Worm (Caenorhabditis elegans): ENCODE data around the gene Y41D4A.3.
"Not testable (repeated sequence)": the region's sequence is repeated elsewhere in the genome, so short reads cannot be mapped to it uniquely, and the experiment has no call there.

Gene Y41D4A.3

DNA sequence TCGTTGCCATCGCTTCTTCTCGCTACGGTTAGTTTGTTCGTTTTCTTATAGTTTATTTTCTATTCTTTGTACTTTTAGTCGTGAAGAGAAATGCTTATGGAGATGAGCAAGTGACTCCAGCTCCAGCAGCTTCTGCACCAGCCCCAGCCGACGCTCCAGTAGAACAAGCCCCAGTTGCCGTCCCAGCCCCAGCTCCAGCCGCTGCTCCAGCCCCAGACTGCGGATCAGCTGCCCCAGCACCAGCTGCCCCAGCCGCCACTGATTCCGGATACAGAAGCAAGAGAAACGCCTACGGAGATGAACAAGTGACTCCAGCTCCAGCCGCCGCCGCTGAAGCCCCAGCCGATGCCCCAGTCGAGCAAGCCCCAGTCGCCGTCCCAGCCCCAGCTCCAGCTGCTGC is 32.7 kb upstream of the Y41D4A.3 start:
- peak; percentile 48; the same call in 1 of the 2 replicates for TF ChIP-seq zfp-3 (GFP tag; conservative IDR thresholded peaks at IDR 0.05)
- peak; percentile 22; the same call in 1 of the 2 replicates for TF ChIP-seq ctbp-1 (GFP tag; IDR thresholded peaks at IDR 0.05)
- 0 out of 2 replicates have a peak, but pooled peaks have one; percentile 37 for TF ChIP-seq ZK337.2 (GFP tag; IDR thresholded peaks at IDR 0.05)
- TF ChIP-seq tra-1 (GFP tag; IDR thresholded peaks at IDR 0.05): 0 out of 2 replicates have a peak, but pooled peaks have one; percentile 16
- peak; percentile 96 for TF ChIP-seq set-16 (GFP tag; IDR thresholded peaks at IDR 0.05)
- 0 out of 2 replicates have a peak, but pooled peaks have one; percentile 42 for TF ChIP-seq hmg-1.1 (GFP tag; IDR thresholded peaks at IDR 0.05)
- TF ChIP-seq dmd-9 (GFP tag; IDR thresholded peaks at IDR 0.05): 0 out of 2 replicates have a peak, but pooled peaks have one; percentile 22
- TF ChIP-seq lim-7 (GFP tag; IDR thresholded peaks at IDR 0.05): 0 out of 2 replicates have a peak, but pooled peaks have one; percentile 12
- 0 out of 2 replicates have a peak, but pooled peaks have one; percentile 21 for TF ChIP-seq dmd-8 (GFP tag; IDR thresholded peaks at IDR 0.05)
- peak in 1 of 2 experiments; percentile 81; a peak in 2 of 4 replicates for TF ChIP-seq madf-5 (GFP tag; IDR thresholded peaks at IDR 0.05)
- TF ChIP-seq F26F4.8 (GFP tag; conservative IDR thresholded peaks at IDR 0.05): 0 out of 2 replicates have a peak, but pooled peaks have one; percentile 13
- 0 out of 2 replicates have a peak, but pooled peaks have one; percentile 19 for TF ChIP-seq lin-38 (GFP tag; IDR thresholded peaks at IDR 0.05)
- 0 out of 2 replicates have a peak, but pooled peaks have one; percentile 37 for TF ChIP-seq madf-9 (GFP tag; conservative IDR thresholded peaks at IDR 0.05)

- TF ChIP-seq zag-1 (tag; optimal IDR thresholded peaks at IDR 0.05) (no peak), mep-1 (tag; optimal IDR thresholded peaks at IDR 0.05) (no peak), ceh-20 (GFP tag; IDR thresholded peaks at IDR 0.05) (peak; percentile 7; the same call in 1 of the 2 replicates), attf-4 (tag; optimal IDR thresholded peaks at IDR 0.05) (no peak), snpc-4 (tag; optimal IDR thresholded peaks at IDR 0.05) (no peak), hlh-11 (tag; optimal IDR thresholded peaks at IDR 0.05) (no peak), spr-1 (tag; optimal IDR thresholded peaks at IDR 0.05) (no peak), pqm-1 (tag; optimal IDR thresholded peaks at IDR 0.05) (no peak), ztf-7 (tag; optimal IDR thresholded peaks at IDR 0.05) (no peak), ztf-11 (tag; optimal IDR thresholded peaks at IDR 0.05) (no peak), daf-16 (GFP tag; optimal IDR thresholded peaks at IDR 0.05) (no peak), daf-16 (tag; optimal IDR thresholded peaks at IDR 0.05) (no peak), aha-1 (tag) (no peak), nhr-10 (tag; optimal IDR thresholded peaks at IDR 0.05) (no peak), spr-3 (GFP tag; optimal IDR thresholded peaks at IDR 0.05) (no peak), tra-1 (GFP tag; IDR thresholded peaks at IDR 0.05) (peak; percentile 36; the same call in 1 of the 2 replicates), daf-8 (GFP tag; IDR thresholded peaks at IDR 0.05) (no peak), nhr-48 (tag; optimal IDR thresholded peaks at IDR 0.05) (no peak), duxl-1 (tag; optimal IDR thresholded peaks at IDR 0.05; ENCODE audit: poor library complexity) (no peak), sdz-12 (GFP tag; optimal IDR thresholded peaks at IDR 0.05) (no peak), set-16 (GFP tag; IDR thresholded peaks at IDR 0.05) (peak; percentile 96)
These were observed 32.0 kb upstream of the Y41D4A.3 start for ce11 chrIV:1721610-1722009.

ce11 chrIV:1722463-1722862 is 31.1 kb upstream of the Y41D4A.3 start:
- peak; percentile 99 for TF ChIP-seq set-16 (GFP tag; IDR thresholded peaks at IDR 0.05)
- peak; percentile 50; the same call in 1 of the 2 replicates for TF ChIP-seq ceh-20 (GFP tag; IDR thresholded peaks at IDR 0.05)
- peak; percentile 60; the same call in 1 of the 2 replicates for TF ChIP-seq zfp-3 (GFP tag; conservative IDR thresholded peaks at IDR 0.05)
- TF ChIP-seq pha-4 (GFP tag; IDR thresholded peaks at IDR 0.05): 0 out of 2 replicates have a peak, but pooled peaks have one; percentile 66
- not testable (repeated sequence) for TF ChIP-seq pha-4 (tag; optimal IDR thresholded peaks at IDR 0.05)
- peak; percentile 43; the same call in 1 of the 2 replicates for TF ChIP-seq F26F4.8 (GFP tag; conservative IDR thresholded peaks at IDR 0.05)
- TF ChIP-seq madf-9 (GFP tag; conservative IDR thresholded peaks at IDR 0.05): 0 out of 2 replicates have a peak, but pooled peaks have one; percentile 30
- TF ChIP-seq vab-7 (GFP tag; IDR thresholded peaks at IDR 0.05): 0 out of 2 replicates have a peak, but pooled peaks have one; percentile 25
- TF ChIP-seq dmd-8 (GFP tag; IDR thresholded peaks at IDR 0.05): 0 out of 2 replicates have a peak, but pooled peaks have one; percentile 36
- TF ChIP-seq snpc-1.2 (GFP tag; IDR thresholded peaks at IDR 0.05): 0 out of 2 replicates have a peak, but pooled peaks have one; percentile 36
- peak; percentile 28 for TF ChIP-seq lin-38 (GFP tag; IDR thresholded peaks at IDR 0.05)

All from whole organism, L4 larva.